Worm (Caenorhabditis elegans) whole organism, midembryonic: ENCODE data around the gene gtf-2H1.

Experiments used
- flt-1 ChIP-seq: fragments of 200-800 bp; sonication (Bioruptor generic); IDR thresholded peaks from 2 replicates; pipeline ENCODE4 v1.3.6; 2022; ENCODE audit warnings: missing genetic modification characterization, missing compliant biosample characterization
- med-1 ChIP-seq: sonication (generic microtip); optimal IDR thresholded peaks from 2 replicates; lab custom pipeline; 2017; ENCODE audit warnings: missing genetic modification characterization, mild to moderate bottlenecking, missing compliant biosample characterization, antibody characterized with exemption, missing genetic modification reagents; ENCODE audit not compliant: insufficient read depth
- tab-1 ChIP-seq: fragments of 200-800 bp; sonication (Bioruptor generic); IDR thresholded peaks from 2 replicates; pipeline ENCODE4 v1.3.6; 2022; ENCODE audit warnings: missing genetic modification characterization, missing compliant biosample characterization

DNA sequence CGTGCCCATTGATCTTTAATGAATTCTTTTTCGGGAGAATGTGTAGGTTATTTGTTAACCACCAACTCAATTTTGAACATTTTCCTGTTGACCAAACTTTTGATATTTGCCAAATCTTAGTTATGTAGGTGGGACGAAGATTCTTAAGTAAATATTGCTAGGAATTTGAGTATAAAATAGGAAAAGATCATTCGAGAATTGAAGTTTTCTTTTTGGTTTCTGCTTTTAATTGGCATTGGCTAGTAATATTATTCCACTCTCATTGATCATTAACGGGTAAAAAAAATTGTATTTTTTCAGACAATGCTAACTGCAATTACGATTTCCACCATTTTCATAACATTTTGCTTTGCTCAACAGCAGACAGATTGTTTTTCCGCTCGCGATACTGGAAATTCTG lies 34.6 kb upstream of the gtf-2H1 start, which contains the start of gene T21D12.12:
- no peak for TF ChIP-seq tab-1 (GFP tag; lab: Robert Waterston, UW)
- no peak for TF ChIP-seq med-1 (GFP tag; lab: Kevin White, UChicago)
- no peak for TF ChIP-seq flt-1 (GFP tag; lab: Robert Waterston, UW)
